Fruit fly (Drosophila melanogaster): ENCODE data around the gene hyx.

Gene hyx

dm6 chr3R:9057398-9058058, 19.0 kb downstream of the hyx start:
- TF ChIP-seq Myc (optimal IDR thresholded peaks at IDR 0.05): no peak
- no peak for TF ChIP-seq insv (optimal IDR thresholded peaks at IDR 0.05)
- no peak for TF ChIP-seq h (optimal IDR thresholded peaks at IDR 0.05)
- no peak for TF ChIP-seq Sin3A (optimal IDR thresholded peaks at IDR 0.05)
- TF ChIP-seq psq (optimal IDR thresholded peaks at IDR 0.05): no peak
- no peak for TF ChIP-seq ttk (optimal IDR thresholded peaks at IDR 0.05)

dm6 chr3R:9062756-9063155, 24.2 kb downstream of the hyx start:
- TF ChIP-seq Myc (optimal IDR thresholded peaks at IDR 0.05) (no peak), ttk (optimal IDR thresholded peaks at IDR 0.05) (no peak)

dm6 chr3R:9064874-9065273, 26.3 kb downstream of the hyx start, which contains the start of the genes beag and Ada:
Gene beag (minus strand): TSS chr3R:9065078.
Gene Ada (plus strand): TSS chr3R:9065183.
- TF ChIP-seq psq (optimal IDR thresholded peaks at IDR 0.05): no peak
- TF ChIP-seq ttk (optimal IDR thresholded peaks at IDR 0.05): no peak
- no peak for TF ChIP-seq Sin3A (optimal IDR thresholded peaks at IDR 0.05)
- TF ChIP-seq insv (optimal IDR thresholded peaks at IDR 0.05): no peak
- no peak for TF ChIP-seq Myc (optimal IDR thresholded peaks at IDR 0.05)
- no peak for TF ChIP-seq h (optimal IDR thresholded peaks at IDR 0.05)

dm6 chr3R:9068418-9068817, 29.9 kb downstream of the hyx start:
- TF ChIP-seq psq (optimal IDR thresholded peaks at IDR 0.05) (no peak), ttk (optimal IDR thresholded peaks at IDR 0.05) (no peak), h (optimal IDR thresholded peaks at IDR 0.05) (no peak), Myc (optimal IDR thresholded peaks at IDR 0.05) (no peak), insv (optimal IDR thresholded peaks at IDR 0.05) (no peak), Sin3A (optimal IDR thresholded peaks at IDR 0.05) (no peak)

dm6 chr3R:9069874-9070273, 31.3 kb downstream of the hyx start:
- no peak for TF ChIP-seq psq (optimal IDR thresholded peaks at IDR 0.05)
- no peak for TF ChIP-seq Sin3A (optimal IDR thresholded peaks at IDR 0.05)
- TF ChIP-seq insv (optimal IDR thresholded peaks at IDR 0.05): no peak
- no peak for TF ChIP-seq h (optimal IDR thresholded peaks at IDR 0.05)
- no peak for TF ChIP-seq ttk (optimal IDR thresholded peaks at IDR 0.05)
- no peak for TF ChIP-seq Myc (optimal IDR thresholded peaks at IDR 0.05)

- TF ChIP-seq Sin3A (optimal IDR thresholded peaks at IDR 0.05): no peak
- TF ChIP-seq Myc (optimal IDR thresholded peaks at IDR 0.05): no peak
These were observed 36.4 kb downstream of the hyx start for dm6 chr3R:9074934-9075333.

- TF ChIP-seq psq (optimal IDR thresholded peaks at IDR 0.05) (no peak), Myc (optimal IDR thresholded peaks at IDR 0.05) (no peak), ttk (optimal IDR thresholded peaks at IDR 0.05) (no peak), insv (optimal IDR thresholded peaks at IDR 0.05) (no peak), Sin3A (optimal IDR thresholded peaks at IDR 0.05) (no peak), h (optimal IDR thresholded peaks at IDR 0.05) (no peak)
These were observed 41.1 kb downstream of the hyx start for dm6 chr3R:9079638-9080037.

dm6 chr3R:9082332-9082731, 43.8 kb downstream of the hyx start:
- TF ChIP-seq Myc (optimal IDR thresholded peaks at IDR 0.05) (no peak), h (optimal IDR thresholded peaks at IDR 0.05) (no peak)

- TF ChIP-seq h (optimal IDR thresholded peaks at IDR 0.05) (no peak), insv (optimal IDR thresholded peaks at IDR 0.05) (no peak), Myc (optimal IDR thresholded peaks at IDR 0.05) (no peak), ttk (optimal IDR thresholded peaks at IDR 0.05) (no peak), Sin3A (optimal IDR thresholded peaks at IDR 0.05) (no peak), psq (optimal IDR thresholded peaks at IDR 0.05) (no peak)
These were observed 44.8 kb downstream of the hyx start for dm6 chr3R:9083379-9083778.

dm6 chr3R:9085306-9085705, 46.7 kb downstream of the hyx start:
- no peak for TF ChIP-seq Sin3A (optimal IDR thresholded peaks at IDR 0.05)
- no peak for TF ChIP-seq Myc (optimal IDR thresholded peaks at IDR 0.05)
- TF ChIP-seq insv (optimal IDR thresholded peaks at IDR 0.05): no peak
- no peak for TF ChIP-seq ttk (optimal IDR thresholded peaks at IDR 0.05)
- no peak for TF ChIP-seq psq (optimal IDR thresholded peaks at IDR 0.05)
- no peak for TF ChIP-seq h (optimal IDR thresholded peaks at IDR 0.05)

- TF ChIP-seq insv (optimal IDR thresholded peaks at IDR 0.05) (no peak), Myc (optimal IDR thresholded peaks at IDR 0.05) (no peak), h (optimal IDR thresholded peaks at IDR 0.05) (no peak), ttk (optimal IDR thresholded peaks at IDR 0.05) (no peak), Sin3A (optimal IDR thresholded peaks at IDR 0.05) (no peak), psq (optimal IDR thresholded peaks at IDR 0.05) (no peak)
These were observed 51.7 kb downstream of the hyx start for dm6 chr3R:9090303-9090702.
